Fruit fly (Drosophila melanogaster) whole organism, pupa: ENCODE measurements around the gene IntS12.

Experiments used
- CG10348 ChIP-seq: fragments of 200-800 bp; sonication (Bioruptor generic); IDR thresholded peaks from 2 replicates; pipeline ENCODE4 v1.3.6; 2022; ENCODE audit warnings: missing biosample characterization, missing genetic modification characterization
- CG12605 ChIP-seq: fragments of 200-800 bp; sonication (Bioruptor generic); IDR thresholded peaks from 2 replicates; pipeline ENCODE4 v1.3.6; 2022; ENCODE audit warnings: missing biosample characterization, missing genetic modification characterization
- CG13204 ChIP-seq: fragments of 200-800 bp; sonication (Bioruptor generic); optimal IDR thresholded peaks from 2 replicates; lab custom pipeline; 2018; ENCODE audit warnings: missing biosample characterization, mild to moderate bottlenecking, missing genetic modification characterization, moderate library complexity
- CG14655 ChIP-seq: fragments of 200-800 bp; sonication (Bioruptor generic); optimal IDR thresholded peaks from 3 replicates; lab custom pipeline; 2017; ENCODE audit warnings: mild to moderate bottlenecking, missing biosample characterization, missing genetic modification reagents, missing genetic modification characterization
- CG15710 ChIP-seq: fragments of 200-800 bp; sonication (Bioruptor generic); optimal IDR thresholded peaks from 2 replicates; lab custom pipeline; 2018; ENCODE audit warnings: missing biosample characterization, mild to moderate bottlenecking, missing genetic modification characterization, moderate library complexity
- CG17806 ChIP-seq: fragments of 200-800 bp; sonication (Bioruptor generic); optimal IDR thresholded peaks from 2 replicates; lab custom pipeline; 2018; ENCODE audit warnings: missing biosample characterization, mild to moderate bottlenecking, missing genetic modification characterization, moderate library complexity
- CG32121 ChIP-seq: fragments of 200-800 bp; sonication (Bioruptor generic); IDR thresholded peaks from 2 replicates; pipeline ENCODE4 v1.3.6; 2022; ENCODE audit warnings: missing biosample characterization, missing genetic modification characterization
- CG34367 ChIP-seq: fragments of 200-800 bp; sonication (Bioruptor generic); optimal IDR thresholded peaks from 2 replicates; lab custom pipeline; 2018; ENCODE audit warnings: missing biosample characterization, mild to moderate bottlenecking, missing genetic modification characterization
- CG4496 ChIP-seq: fragments of 200-800 bp; sonication (Bioruptor generic); IDR thresholded peaks from 3 replicates; pipeline ENCODE4 v1.3.6; 2022; ENCODE audit warnings: missing biosample characterization, missing genetic modification characterization
- CG8159 ChIP-seq: fragments of 200-800 bp; sonication (Bioruptor generic); optimal IDR thresholded peaks from 3 replicates; lab custom pipeline; 2018; ENCODE audit warnings: missing biosample characterization, mild to moderate bottlenecking, missing genetic modification characterization, moderate library complexity
- CG8301 ChIP-seq: fragments of 200-800 bp; sonication (Bioruptor generic); optimal IDR thresholded peaks from 2 replicates; lab custom pipeline; 2018; ENCODE audit warnings: missing biosample characterization, mild to moderate bottlenecking, missing genetic modification characterization
- CG9948 ChIP-seq: fragments of 200-800 bp; sonication (Bioruptor generic); optimal IDR thresholded peaks from 2 replicates; lab custom pipeline; 2018; ENCODE audit warnings: missing biosample characterization, mild to moderate bottlenecking, missing genetic modification characterization, moderate library complexity
- D1 ChIP-seq: fragments of 200-800 bp; sonication (Bioruptor generic); optimal IDR thresholded peaks from 2 replicates; lab custom pipeline; 2018; ENCODE audit warnings: missing biosample characterization, mild to moderate bottlenecking, missing genetic modification characterization, moderate library complexity
- EcR ChIP-seq: fragments of 200-800 bp; sonication (Bioruptor generic); optimal IDR thresholded peaks from 3 replicates; lab custom pipeline; 2019; ENCODE audit warnings: missing biosample characterization, missing genetic modification characterization, mild to moderate bottlenecking, moderate library complexity, missing genetic modification reagents
- Ets98B ChIP-seq: fragments of 200-800 bp; sonication (Bioruptor generic); IDR thresholded peaks from 2 replicates; pipeline ENCODE4 v1.3.6; 2022; ENCODE audit warnings: missing biosample characterization, missing genetic modification characterization
- Pif1A ChIP-seq: fragments of 200-800 bp; sonication (Bioruptor generic); optimal IDR thresholded peaks from 3 replicates; lab custom pipeline; 2016; ENCODE audit warnings: missing biosample characterization, missing genetic modification characterization
- Pif1B ChIP-seq: fragments of 200-800 bp; sonication (Bioruptor generic); optimal IDR thresholded peaks from 3 replicates; lab custom pipeline; 2016; ENCODE audit warnings: missing biosample characterization, missing genetic modification characterization
- Snoo ChIP-seq: fragments of 200-800 bp; sonication (Bioruptor generic); optimal IDR thresholded peaks from 3 replicates; lab custom pipeline; 2017; ENCODE audit warnings: missing biosample characterization, mild to moderate bottlenecking, missing genetic modification characterization, inconsistent platforms
- fd96Ca ChIP-seq: fragments of 200-800 bp; sonication (Bioruptor generic); IDR thresholded peaks from 3 replicates; pipeline ENCODE4 v1.3.6; 2022; ENCODE audit warnings: missing biosample characterization, missing genetic modification characterization
- gl ChIP-seq: fragments of 200-800 bp; sonication (Bioruptor generic); optimal IDR thresholded peaks from 2 replicates; lab custom pipeline; 2018; ENCODE audit warnings: missing biosample characterization, mild to moderate bottlenecking, missing genetic modification characterization
- rn ChIP-seq: fragments of 200-800 bp; sonication (Bioruptor generic); IDR thresholded peaks from 2 replicates; pipeline ENCODE4 v1.3.6; 2022; ENCODE audit warnings: missing biosample characterization, missing genetic modification characterization

Gene IntS12

DNA sequence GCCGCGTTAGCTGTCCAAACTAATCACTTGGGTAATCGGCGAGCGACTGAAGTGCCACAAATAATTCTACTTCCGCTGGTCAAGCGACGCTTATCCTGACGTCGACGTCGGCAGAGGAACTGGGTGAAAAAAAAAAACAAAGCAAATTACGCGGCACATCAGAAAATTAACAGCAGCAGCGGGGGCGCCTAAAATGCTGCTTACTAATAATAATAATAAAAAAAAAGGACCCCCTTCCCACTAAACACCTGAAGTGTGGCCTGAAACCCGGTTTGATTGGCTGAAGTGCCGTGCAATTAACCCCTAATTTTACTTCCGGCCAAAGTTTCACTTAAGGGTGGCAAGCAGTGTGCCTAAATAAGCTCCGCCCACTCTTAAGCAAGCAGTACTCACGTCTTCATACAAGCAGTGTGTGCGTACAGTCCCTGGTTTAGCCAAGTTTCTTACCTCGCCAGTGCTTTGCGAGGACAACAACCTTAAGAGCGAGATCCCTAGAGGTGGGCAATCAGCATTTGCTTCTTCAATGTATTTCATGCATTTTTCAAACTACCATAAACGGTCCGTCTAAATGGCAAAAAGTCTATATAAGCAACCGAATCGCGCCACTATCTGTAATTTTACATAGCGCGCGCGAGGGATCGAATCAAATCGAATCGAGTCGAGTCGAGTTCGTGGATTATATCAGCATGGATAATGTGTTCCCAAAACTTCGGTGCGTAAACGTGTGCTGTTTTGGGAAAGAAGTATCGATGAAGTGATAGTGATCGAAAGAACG is 18.1 kb downstream of the IntS12 start, which contains the start of the genes ro and T48:
ro (minus strand) TSS at position 51 of the 775 bp plus-strand sequence.
T48 (plus strand) TSS at position 614 of the 775 bp plus-strand sequence.
- TF ChIP-seq CG4496 (GFP tag; lab: Robert Waterston, UW): peak; percentile 57; the same call in 2 of the 3 replicates
- TF ChIP-seq D1 (tag; lab: Kevin White, UChicago): no peak
- TF ChIP-seq rn (GFP tag; lab: Robert Waterston, UW): 0 out of 2 replicates have a peak, but pooled peaks have one; percentile 6
- TF ChIP-seq Ets98B (GFP tag; lab: Robert Waterston, UW): no peak
- peak; percentile 13 for TF ChIP-seq Snoo (tag; lab: Kevin White, UChicago)
- no peak for TF ChIP-seq CG14655
- peak; percentile 36; the same call in 1 of the 3 replicates for TF ChIP-seq fd96Ca (GFP tag; lab: Robert Waterston, UW)
- TF ChIP-seq, all 21 proteins: peak for 4

DNA sequence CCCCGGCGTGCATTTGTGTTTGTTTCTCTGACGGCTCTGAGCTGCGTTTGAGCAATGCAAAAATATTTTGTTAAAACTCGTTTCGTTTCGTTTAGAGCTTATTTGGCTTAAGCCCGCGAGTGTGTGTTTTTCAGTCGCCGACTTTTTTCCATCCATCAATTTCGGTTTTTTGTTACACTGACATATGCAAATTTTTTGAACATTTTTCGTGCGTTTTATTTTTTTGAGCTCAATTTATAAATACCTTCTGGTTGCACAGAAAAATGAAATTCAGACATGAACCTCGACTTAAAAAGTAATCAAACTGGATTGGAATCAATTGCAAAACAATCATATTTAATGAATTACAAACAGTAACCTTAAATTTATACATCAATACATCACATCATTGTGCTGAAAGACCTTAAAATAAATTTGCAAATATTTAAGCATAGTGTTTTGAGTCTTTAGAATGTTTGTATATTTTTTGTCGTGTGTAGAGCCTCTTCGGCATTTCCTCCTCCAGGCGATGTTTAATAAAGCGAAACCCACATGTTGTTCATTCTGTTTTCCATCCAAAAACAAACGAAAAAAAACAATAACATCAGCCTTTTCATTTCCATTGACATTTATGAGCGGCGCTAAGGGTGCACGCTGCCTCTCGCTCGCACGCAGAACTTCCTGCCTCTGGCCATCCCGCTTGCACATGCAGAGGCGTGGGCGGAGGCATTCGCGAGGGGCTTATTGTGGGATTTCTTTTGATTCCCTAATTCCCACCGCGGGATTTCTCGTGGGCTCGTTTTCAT is 19.2 kb downstream of the IntS12 start:
- TF ChIP-seq D1 (tag; lab: Kevin White, UChicago): no peak
- no peak for TF ChIP-seq CG34367 (tag; lab: Kevin White, UChicago)
- TF ChIP-seq CG13204: peak; percentile 17
- TF ChIP-seq CG14655: no peak
- TF ChIP-seq CG8159 (tag; lab: Kevin White, UChicago): peak; percentile 10
- no peak for TF ChIP-seq fd96Ca (GFP tag; lab: Robert Waterston, UW)
- no peak for TF ChIP-seq CG12605 (GFP tag; lab: Robert Waterston, UW)
- TF ChIP-seq CG10348 (GFP tag; lab: Robert Waterston, UW): no peak
- TF ChIP-seq CG8301 (tag; lab: Kevin White, UChicago): no peak
- no peak for TF ChIP-seq CG9948 (tag; lab: Kevin White, UChicago)

DNA sequence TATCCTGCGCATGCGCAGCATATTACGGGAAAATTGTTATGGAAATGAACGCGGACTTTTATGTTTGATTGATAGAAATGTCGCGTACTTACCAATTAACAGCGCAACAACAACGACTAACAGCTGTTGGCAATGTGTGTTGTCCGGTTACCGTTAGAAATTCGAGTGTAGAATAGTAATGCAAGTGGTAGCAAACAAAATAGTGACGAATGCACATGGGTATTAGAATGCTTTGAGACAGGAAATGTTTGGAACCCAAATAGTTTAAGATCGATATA is 19.8 kb downstream of the IntS12 start:
- TF ChIP-seq D1 (tag; lab: Kevin White, UChicago) (no peak), CG4496 (GFP tag; lab: Robert Waterston, UW) (0 out of 3 replicates have a peak, but pooled peaks have one; percentile 16)

DNA sequence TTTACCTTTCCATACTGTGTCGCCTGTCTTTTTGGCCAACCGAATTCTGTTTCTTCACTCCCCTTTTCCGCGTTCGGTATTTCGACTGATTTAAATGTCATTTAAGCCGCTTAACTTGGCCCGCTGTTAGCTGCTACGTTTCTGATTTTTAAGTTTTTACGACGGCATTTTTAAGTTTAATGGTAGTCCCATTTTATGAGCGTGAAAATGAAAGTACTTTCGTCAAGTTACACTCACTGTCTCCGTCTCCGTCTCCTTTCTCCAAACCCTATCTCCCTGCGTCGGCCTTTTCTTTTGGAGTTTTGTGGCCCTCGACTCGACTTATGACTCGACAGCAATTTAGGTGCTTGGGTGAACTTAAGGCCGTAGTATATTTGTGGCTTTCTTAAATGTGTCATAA is 22.0 kb downstream of the IntS12 start:
- TF ChIP-seq Pif1A (no peak), CG10348 (GFP tag; lab: Robert Waterston, UW) (no peak), CG15710 (tag; lab: Kevin White, UChicago) (no peak), CG32121 (GFP tag; lab: Robert Waterston, UW) (no peak), CG9948 (tag; lab: Kevin White, UChicago) (no peak), CG14655 (no peak), fd96Ca (GFP tag; lab: Robert Waterston, UW) (no peak), gl (tag; lab: Kevin White, UChicago) (no peak), CG34367 (tag; lab: Kevin White, UChicago) (no peak), CG8159 (tag; lab: Kevin White, UChicago) (no peak), CG4496 (GFP tag; lab: Robert Waterston, UW) (no peak)

DNA sequence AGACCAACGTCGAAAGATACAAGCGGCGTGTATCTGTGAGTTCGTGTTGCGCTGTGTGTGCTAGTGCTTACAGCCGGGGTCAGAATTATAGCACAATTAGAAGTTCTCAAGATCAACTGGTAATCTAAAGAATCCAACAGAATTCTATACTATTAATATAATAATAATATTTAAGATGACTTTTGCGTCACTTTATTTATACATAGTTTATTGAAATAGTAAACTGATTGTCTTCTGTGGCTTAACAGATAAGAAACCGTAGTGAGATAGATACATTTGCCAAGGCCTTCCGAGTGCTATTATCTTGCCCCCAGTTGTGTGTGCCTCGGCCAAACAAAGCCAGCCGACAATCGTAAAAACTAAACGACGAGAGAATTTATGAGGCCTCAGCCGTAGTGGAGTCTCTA is 23.1 kb downstream of the IntS12 start:
- TF ChIP-seq CG9948 (tag; lab: Kevin White, UChicago) (peak; percentile 88), CG8301 (tag; lab: Kevin White, UChicago) (peak; percentile 80), gl (tag; lab: Kevin White, UChicago) (peak; percentile 69), Ets98B (GFP tag; lab: Robert Waterston, UW) (peak; percentile 63), Pif1A (peak; percentile 62), D1 (tag; lab: Kevin White, UChicago) (peak; percentile 36), CG32121 (GFP tag; lab: Robert Waterston, UW) (peak; percentile 68), CG15710 (tag; lab: Kevin White, UChicago) (peak; percentile 85), CG12605 (GFP tag; lab: Robert Waterston, UW) (peak; percentile 64), CG17806 (tag; lab: Kevin White, UChicago) (peak; percentile 82), Pif1B (GFP tag; lab: Kevin White, UChicago) (peak; percentile 77), CG8159 (tag; lab: Kevin White, UChicago) (peak; percentile 88), Snoo (tag; lab: Kevin White, UChicago) (peak; percentile 58), CG13204 (peak; percentile 58), CG4496 (GFP tag; lab: Robert Waterston, UW) (peak; percentile 68), fd96Ca (GFP tag; lab: Robert Waterston, UW) (peak; percentile 80), CG14655 (peak; percentile 90), rn (GFP tag; lab: Robert Waterston, UW) (peak; percentile 41), EcR (GFP tag; lab: Kevin White, UChicago) (peak; percentile 72), CG34367 (tag; lab: Kevin White, UChicago) (peak; percentile 76), CG10348 (GFP tag; lab: Robert Waterston, UW) (no peak)
- TF ChIP-seq, all 21 proteins: peak for 20

DNA sequence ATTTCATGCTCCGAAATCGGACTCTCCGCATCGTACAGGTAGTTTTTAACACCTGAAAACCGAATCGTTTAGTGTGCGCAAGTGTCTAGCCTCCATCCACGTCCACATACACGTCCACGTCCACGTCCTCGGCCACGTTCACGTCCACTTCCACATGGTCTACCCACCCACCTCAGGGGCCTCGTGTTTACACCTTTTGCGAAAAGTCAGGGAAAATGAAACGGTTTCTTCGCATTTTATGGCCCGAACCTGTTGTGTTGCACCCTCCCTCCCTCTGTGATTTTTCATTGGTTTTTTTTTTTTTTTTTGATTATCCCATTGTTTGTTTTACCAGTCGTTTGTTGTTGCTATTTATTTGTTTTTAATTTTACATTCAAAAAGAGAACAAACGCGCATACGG is 24.0 kb downstream of the IntS12 start:
- no peak for TF ChIP-seq gl (tag; lab: Kevin White, UChicago)
